Worm (Caenorhabditis elegans): Measurements from ENCODE around the gene T05A7.12.

ce11 chrII:4681391-4681790 is 18.3 kb upstream of the T05A7.12 start, which contains the start of gene T05A7.7:
- no peak for TF ChIP-seq nhr-12 (tag; optimal IDR thresholded peaks at IDR 0.05)
- no peak for TF ChIP-seq M03D4.4 (tag; optimal IDR thresholded peaks at IDR 0.05)
- no peak for TF ChIP-seq cnd-1 (tag; optimal IDR thresholded peaks at IDR 0.05)
- TF ChIP-seq pha-4 (tag; optimal IDR thresholded peaks at IDR 0.05): no peak
- no peak for TF ChIP-seq nhr-237 (tag; optimal IDR thresholded peaks at IDR 0.05)
- no peak for TF ChIP-seq mep-1 (tag; optimal IDR thresholded peaks at IDR 0.05)
- no peak for TF ChIP-seq ztf-11 (tag; optimal IDR thresholded peaks at IDR 0.05)
- TF ChIP-seq lsy-2 (tag; optimal IDR thresholded peaks at IDR 0.05): no peak
- TF ChIP-seq ham-2 (GFP tag; optimal IDR thresholded peaks at IDR 0.05): no peak
- TF ChIP-seq nhr-28 (tag; optimal IDR thresholded peaks at IDR 0.05): no peak
- no peak for TF ChIP-seq bed-3 (GFP tag; optimal IDR thresholded peaks at IDR 0.05)
- TF ChIP-seq elt-1 (tag; optimal IDR thresholded peaks at IDR 0.05; ENCODE audit: borderline replicate concordance, insufficient read depth): no peak
- no peak for TF ChIP-seq lin-32 (GFP tag; optimal IDR thresholded peaks at IDR 0.05)
- TF ChIP-seq elt-3 (tag; optimal IDR thresholded peaks at IDR 0.05): no peak
